Worm (Caenorhabditis elegans) whole organism, late embryonic: Measurements from ENCODE around the gene F31F7.2.
A peak's percentile ranks its signal among the peaks of the same experiment; 100 is the strongest.

Experiments used
- C08G9.2 ChIP-seq: sonication (generic microtip); optimal IDR thresholded peaks from 2 replicates; lab custom pipeline; 2016; ENCODE audit warnings: mild to moderate bottlenecking, missing genetic modification characterization, moderate library complexity, missing compliant biosample characterization
- C38D4.7 ChIP-seq: fragments of 200-800 bp; sonication (Bioruptor generic); optimal IDR thresholded peaks from 2 replicates; lab custom pipeline; 2018; ENCODE audit warnings: mild to moderate bottlenecking, missing genetic modification characterization, moderate library complexity, missing compliant biosample characterization
- F13H6.1 ChIP-seq: sonication (generic microtip); optimal IDR thresholded peaks from 2 replicates; lab custom pipeline; 2016; ENCODE audit warnings: missing genetic modification characterization, missing compliant biosample characterization
- K09A11.1 ChIP-seq: sonication (generic microtip); optimal IDR thresholded peaks from 2 replicates; lab custom pipeline; 2017; ENCODE audit warnings: antibody characterized with exemption, mild to moderate bottlenecking, missing genetic modification characterization, missing compliant biosample characterization; ENCODE audit not compliant: insufficient read depth
- Y22D7AL.16 ChIP-seq: sonication (generic microtip); optimal IDR thresholded peaks from 2 replicates; lab custom pipeline; 2016; ENCODE audit warnings: missing genetic modification characterization, missing compliant biosample characterization
- ahr-1 ChIP-seq: sonication (generic microtip); optimal IDR thresholded peaks from 2 replicates; lab custom pipeline; 2016; ENCODE audit warnings: missing genetic modification characterization, missing compliant biosample characterization
- ceh-14 ChIP-seq: sonication (generic microtip); optimal IDR thresholded peaks from 2 replicates; lab custom pipeline; 2016; ENCODE audit warnings: missing genotype, missing genetic modification characterization, missing compliant biosample characterization
- ceh-19 ChIP-seq: fragments of 200-800 bp; sonication (Bioruptor generic); optimal IDR thresholded peaks from 2 replicates; lab custom pipeline; 2018; ENCODE audit warnings: mild to moderate bottlenecking, missing genetic modification characterization, missing compliant biosample characterization
- ceh-2 ChIP-seq: sonication (generic microtip); optimal IDR thresholded peaks from 2 replicates; lab custom pipeline; 2016; ENCODE audit warnings: missing genotype, missing genetic modification characterization, missing compliant biosample characterization
- ceh-24 ChIP-seq: sonication (generic microtip); optimal IDR thresholded peaks from 2 replicates; lab custom pipeline; 2016; ENCODE audit warnings: mild to moderate bottlenecking, missing genetic modification characterization, missing compliant biosample characterization
- ceh-30 ChIP-seq: fragments of 150-350 bp; optimal IDR thresholded peaks from 2 replicates; lab custom pipeline; 2014; ENCODE audit warnings: missing biosample characterization, missing genetic modification characterization
- ceh-31 ChIP-seq: sonication (generic microtip); optimal IDR thresholded peaks from 2 replicates; lab custom pipeline; 2016; ENCODE audit warnings: missing genetic modification characterization, missing compliant biosample characterization
- ceh-34 ChIP-seq: sonication (generic microtip); optimal IDR thresholded peaks from 2 replicates; lab custom pipeline; 2016; ENCODE audit warnings: mild to moderate bottlenecking, missing genetic modification characterization, missing compliant biosample characterization
- ceh-45 ChIP-seq: fragments of 200-800 bp; sonication (Bioruptor generic); IDR thresholded peaks from 2 replicates; pipeline ENCODE4 v1.3.6; 2022; ENCODE audit warnings: missing genetic modification reagents, missing genetic modification characterization, missing compliant biosample characterization
- ceh-48 ChIP-seq: sonication (generic microtip); optimal IDR thresholded peaks from 2 replicates; lab custom pipeline; 2016; ENCODE audit warnings: missing genetic modification characterization, inconsistent platforms, missing compliant biosample characterization
- ceh-9 ChIP-seq: sonication (generic microtip); optimal IDR thresholded peaks from 2 replicates; lab custom pipeline; 2016; ENCODE audit warnings: mild to moderate bottlenecking, missing genetic modification characterization, inconsistent platforms, missing compliant biosample characterization
- che-1 ChIP-seq: sonication (generic microtip); optimal IDR thresholded peaks from 2 replicates; lab custom pipeline; 2016; ENCODE audit warnings: mild to moderate bottlenecking, missing genetic modification characterization, missing compliant biosample characterization
- dmd-4 ChIP-seq: sonication (generic microtip); optimal IDR thresholded peaks from 2 replicates; lab custom pipeline; 2016; ENCODE audit warnings: borderline replicate concordance, missing genetic modification characterization, missing compliant biosample characterization
- dve-1 ChIP-seq: sonication (generic microtip); optimal IDR thresholded peaks from 2 replicates; lab custom pipeline; 2017; ENCODE audit warnings: antibody characterized with exemption, mild to moderate bottlenecking, missing genetic modification characterization, missing compliant biosample characterization
- elt-2 ChIP-seq: sonication (generic microtip); optimal IDR thresholded peaks from 2 replicates; lab custom pipeline; 2016; ENCODE audit warnings: missing genetic modification reagents, missing genetic modification characterization, missing compliant biosample characterization
- ets-4 ChIP-seq: sonication (generic microtip); optimal IDR thresholded peaks from 2 replicates; lab custom pipeline; 2016; ENCODE audit warnings: missing genetic modification characterization, missing compliant biosample characterization
- eyg-1 ChIP-seq: sonication (generic microtip); optimal IDR thresholded peaks from 2 replicates; lab custom pipeline; 2016; ENCODE audit warnings: missing genotype, missing genetic modification characterization, missing compliant biosample characterization
- fax-1 ChIP-seq: sonication (generic microtip); optimal IDR thresholded peaks from 2 replicates; lab custom pipeline; 2016; ENCODE audit warnings: missing genotype, missing genetic modification characterization, missing compliant biosample characterization
- fkh-10 ChIP-seq: fragments of 150-350 bp; optimal IDR thresholded peaks from 2 replicates; lab custom pipeline; 2014; ENCODE audit warnings: missing biosample characterization, missing genetic modification reagents, missing genetic modification characterization
- fkh-6 ChIP-seq: sonication (generic microtip); optimal IDR thresholded peaks from 2 replicates; lab custom pipeline; 2016; ENCODE audit warnings: missing genetic modification characterization, missing compliant biosample characterization
- hlh-30 ChIP-seq: sonication (generic microtip); optimal IDR thresholded peaks from 2 replicates; lab custom pipeline; 2017; ENCODE audit warnings: antibody characterized with exemption, missing genetic modification characterization, missing compliant biosample characterization; ENCODE audit not compliant: insufficient read depth
- lin-11 ChIP-seq: fragments of 200-800 bp; sonication (Bioruptor generic); optimal IDR thresholded peaks from 2 replicates; lab custom pipeline; 2018; ENCODE audit warnings: mild to moderate bottlenecking, missing genetic modification characterization, missing compliant biosample characterization
- madf-2 ChIP-seq: sonication (generic microtip); optimal IDR thresholded peaks from 2 replicates; lab custom pipeline; 2017; ENCODE audit warnings: missing genetic modification characterization, missing compliant biosample characterization
- mec-3 ChIP-seq: sonication (generic microtip); optimal IDR thresholded peaks from 2 replicates; lab custom pipeline; 2016; ENCODE audit warnings: borderline replicate concordance, missing genetic modification characterization, missing compliant biosample characterization
- nhr-232 ChIP-seq: sonication (generic microtip); optimal IDR thresholded peaks from 2 replicates; lab custom pipeline; 2016; ENCODE audit warnings: missing genetic modification characterization, missing compliant biosample characterization
- npax-4 ChIP-seq: sonication (generic microtip); optimal IDR thresholded peaks from 2 replicates; lab custom pipeline; 2016; ENCODE audit warnings: missing genetic modification characterization, missing compliant biosample characterization
- pag-3 ChIP-seq: sonication (generic microtip); optimal IDR thresholded peaks from 2 replicates; lab custom pipeline; 2016; ENCODE audit warnings: missing compliant biosample characterization, missing genetic modification characterization, borderline replicate concordance
- pax-1 ChIP-seq: fragments of 150-350 bp; optimal IDR thresholded peaks from 2 replicates; lab custom pipeline; 2014; ENCODE audit warnings: missing biosample characterization, missing genetic modification characterization
- pha-2 ChIP-seq: sonication (generic microtip); optimal IDR thresholded peaks from 2 replicates; lab custom pipeline; 2017; ENCODE audit warnings: mild to moderate bottlenecking, missing genetic modification characterization, missing compliant biosample characterization
- pha-4 ChIP-seq: fragments of 150-350 bp; optimal IDR thresholded peaks from 2 replicates; lab custom pipeline; 2018; ENCODE audit warnings: missing biosample characterization, missing genetic modification reagents, missing genetic modification characterization
- pros-1 ChIP-seq: fragments of 150-350 bp; optimal IDR thresholded peaks from 2 replicates; lab custom pipeline; 2014; ENCODE audit warnings: missing biosample characterization, missing genetic modification reagents, missing genetic modification characterization
- rnt-1 ChIP-seq: sonication (generic microtip); optimal IDR thresholded peaks from 2 replicates; lab custom pipeline; 2016; ENCODE audit warnings: missing genetic modification characterization, missing compliant biosample characterization
- sox-2 ChIP-seq: fragments of 200-800 bp; sonication (Bioruptor generic); IDR thresholded peaks from 2 replicates; pipeline ENCODE4 v1.3.6; 2022; ENCODE audit warnings: missing genetic modification reagents, missing genetic modification characterization, missing compliant biosample characterization
- sox-4 ChIP-seq: sonication (generic microtip); optimal IDR thresholded peaks from 2 replicates; lab custom pipeline; 2017; ENCODE audit warnings: mild to moderate bottlenecking, missing genetic modification characterization, inconsistent platforms, missing compliant biosample characterization
- tbx-2 ChIP-seq: sonication (generic microtip); optimal IDR thresholded peaks from 2 replicates; lab custom pipeline; 2016; ENCODE audit warnings: missing genetic modification characterization, missing compliant biosample characterization
- tbx-7 ChIP-seq: sonication (generic microtip); optimal IDR thresholded peaks from 2 replicates; lab custom pipeline; 2016; ENCODE audit warnings: missing genotype, missing genetic modification characterization, missing compliant biosample characterization
- ttx-3 ChIP-seq: sonication (generic microtip); optimal IDR thresholded peaks from 2 replicates; lab custom pipeline; 2016; ENCODE audit warnings: missing genetic modification reagents, missing genetic modification characterization, missing compliant biosample characterization
- unc-42 ChIP-seq: sonication (generic microtip); optimal IDR thresholded peaks from 2 replicates; lab custom pipeline; 2016; ENCODE audit warnings: missing genotype, missing genetic modification characterization, missing compliant biosample characterization
- unc-86 ChIP-seq: sonication (generic microtip); optimal IDR thresholded peaks from 2 replicates; lab custom pipeline; 2016; ENCODE audit warnings: missing genetic modification characterization, missing compliant biosample characterization
- zip-5 ChIP-seq: sonication (generic microtip); optimal IDR thresholded peaks from 2 replicates; lab custom pipeline; 2016; ENCODE audit warnings: missing genetic modification characterization, missing compliant biosample characterization
- ztf-16 ChIP-seq: sonication (generic microtip); optimal IDR thresholded peaks from 2 replicates; lab custom pipeline; 2017; ENCODE audit warnings: missing genetic modification characterization, missing compliant biosample characterization

The F31F7.2 gene

ce11 chrV:6223315-6224018 lies 47.2 kb upstream of the F31F7.2 start:
- TF ChIP-seq lin-11 (tag; lab: Kevin White, UChicago) (no peak), K09A11.1 (tag; lab: Kevin White, UChicago) (no peak), dve-1 (no peak), fkh-10 (GFP tag; lab: Kevin White, UChicago) (no peak), ceh-31 (tag; lab: Kevin White, UChicago) (no peak), ceh-30 (no peak), ceh-14 (tag; lab: Kevin White, UChicago) (no peak), ceh-34 (no peak), pha-2 (tag; lab: Kevin White, UChicago) (no peak), ets-4 (tag; lab: Kevin White, UChicago) (no peak), fax-1 (tag; lab: Kevin White, UChicago) (no peak), ceh-2 (no peak), unc-42 (tag; lab: Kevin White, UChicago) (no peak), rnt-1 (no peak), ztf-16 (tag; lab: Kevin White, UChicago) (no peak), elt-2 (tag; lab: Kevin White, UChicago) (no peak)

ce11 chrV:6224019-6224335 lies 46.7 kb upstream of the F31F7.2 start:
- TF ChIP-seq ttx-3 (tag; lab: Kevin White, UChicago): no peak
- no peak for TF ChIP-seq ztf-16 (tag; lab: Kevin White, UChicago)
- TF ChIP-seq ceh-19 (GFP tag; lab: Kevin White, UChicago): no peak
- TF ChIP-seq madf-2 (tag; lab: Kevin White, UChicago): no peak
- no peak for TF ChIP-seq ceh-9 (tag; lab: Kevin White, UChicago)
- TF ChIP-seq unc-42 (tag; lab: Kevin White, UChicago): no peak

ce11 chrV:6224494-6224959 lies 46.1 kb upstream of the F31F7.2 start:
- peak; percentile 12 for TF ChIP-seq pha-2 (tag; lab: Kevin White, UChicago)
- TF ChIP-seq ceh-34: peak; percentile 48
- TF ChIP-seq sox-4: no peak
- peak; percentile 95 for TF ChIP-seq pros-1 (tag; lab: Kevin White, UChicago)
- TF ChIP-seq tbx-7 (tag; lab: Kevin White, UChicago): no peak
- TF ChIP-seq pax-1 (tag; lab: Kevin White, UChicago): peak; percentile 50
- no peak for TF ChIP-seq nhr-232 (tag; lab: Kevin White, UChicago)
- no peak for TF ChIP-seq sox-2 (GFP tag; lab: Robert Waterston, UW)
- no peak for TF ChIP-seq C38D4.7 (GFP tag; lab: Kevin White, UChicago)
- TF ChIP-seq elt-2 (tag; lab: Kevin White, UChicago): peak; percentile 72
- no peak for TF ChIP-seq zip-5 (tag; lab: Kevin White, UChicago)
- no peak for TF ChIP-seq fkh-6 (tag; lab: Kevin White, UChicago)
- peak; percentile 26 for TF ChIP-seq unc-86 (tag; lab: Kevin White, UChicago)
- no peak for TF ChIP-seq dmd-4 (tag; lab: Kevin White, UChicago)
- TF ChIP-seq ahr-1 (tag; lab: Kevin White, UChicago): peak; percentile 36
- no peak for TF ChIP-seq Y22D7AL.16 (tag; lab: Kevin White, UChicago)
- no peak for TF ChIP-seq lin-11 (tag; lab: Kevin White, UChicago)
- no peak for TF ChIP-seq C08G9.2
- TF ChIP-seq F13H6.1: peak; percentile 71
- peak; percentile 62 for TF ChIP-seq dve-1
- peak; percentile 80 for TF ChIP-seq tbx-2
- no peak for TF ChIP-seq madf-2 (tag; lab: Kevin White, UChicago)
- TF ChIP-seq ceh-19 (GFP tag; lab: Kevin White, UChicago): peak; percentile 20
- TF ChIP-seq npax-4 (tag; lab: Kevin White, UChicago): peak; percentile 33
- TF ChIP-seq hlh-30: peak; percentile 98
- TF ChIP-seq fax-1 (tag; lab: Kevin White, UChicago): no peak
- peak; percentile 58 for TF ChIP-seq ceh-14 (tag; lab: Kevin White, UChicago)
- 0 out of 2 replicates have a peak, but pooled peaks have one; percentile 17 for TF ChIP-seq ceh-45 (GFP tag; lab: Robert Waterston, UW)
- no peak for TF ChIP-seq pag-3 (tag; lab: Kevin White, UChicago)
- TF ChIP-seq mec-3: no peak
- TF ChIP-seq ceh-24 (tag; lab: Kevin White, UChicago): no peak
- TF ChIP-seq eyg-1: no peak
- TF ChIP-seq ets-4 (tag; lab: Kevin White, UChicago): peak; percentile 22
- TF ChIP-seq fkh-10 (GFP tag; lab: Kevin White, UChicago): no peak
- TF ChIP-seq ceh-2: peak; percentile 41
- TF ChIP-seq unc-42 (tag; lab: Kevin White, UChicago): peak; percentile 85
- no peak for TF ChIP-seq ceh-48
- peak; percentile 29 for TF ChIP-seq che-1
- TF ChIP-seq pha-4 (tag; lab: Kevin White, UChicago): no peak
